Worm (Caenorhabditis elegans) whole organism, L2 larva: Measurements from ENCODE around the gene asp-14.

ENCODE experiments used
- R02D3.7 ChIP-seq: fragments of 150-350 bp; optimal IDR thresholded peaks from 2 replicates; lab custom pipeline; 2014; ENCODE audit warnings: missing biosample characterization, missing genetic modification characterization
- elt-1 ChIP-seq: fragments of 150-350 bp; optimal IDR thresholded peaks from 2 replicates; lab custom pipeline; 2014; ENCODE audit warnings: missing biosample characterization, missing genetic modification characterization
- elt-3 ChIP-seq: sonication (generic microtip); optimal IDR thresholded peaks from 2 replicates; lab custom pipeline; 2017; ENCODE audit warnings: missing biosample characterization, missing genetic modification characterization
- snpc-4 ChIP-seq: fragments of 150-350 bp; optimal IDR thresholded peaks from 2 replicates; lab custom pipeline; 2014; ENCODE audit warnings: missing biosample characterization, missing genetic modification characterization
- unc-39 ChIP-seq: fragments of 150-350 bp; optimal IDR thresholded peaks from 2 replicates; lab custom pipeline; 2014; ENCODE audit warnings: missing biosample characterization, missing genetic modification characterization
- unc-55 ChIP-seq: fragments of 150-350 bp; sonication (generic microtip); optimal IDR thresholded peaks from 3 replicates; lab custom pipeline; 2014; ENCODE audit warnings: missing biosample characterization, missing genetic modification reagents, missing genetic modification characterization

DNA sequence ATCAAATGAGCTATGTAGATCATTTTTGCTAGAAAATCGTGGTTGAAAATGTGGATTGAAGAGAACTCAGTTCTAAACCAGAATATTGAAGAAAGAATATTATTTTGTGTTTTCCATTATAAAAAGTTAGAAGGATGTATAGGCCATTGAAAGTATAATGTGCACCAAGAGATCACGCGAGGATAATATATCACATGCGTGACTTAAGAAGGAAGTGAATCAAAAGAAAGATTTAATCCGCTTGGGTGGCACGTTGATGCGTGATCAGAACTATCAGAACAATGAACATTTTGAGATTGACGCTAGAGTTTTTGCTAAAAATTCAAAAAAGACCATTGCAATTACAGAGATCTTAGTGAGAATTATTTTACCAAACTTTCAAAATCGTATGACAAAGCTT lies 10.7 kb downstream of the asp-14 start:
- TF ChIP-seq elt-3 (tag; lab: Kevin White, UChicago) (no peak), unc-55 (GFP tag; lab: Kevin White, UChicago) (no peak), R02D3.7 (tag; lab: Kevin White, UChicago) (no peak), unc-39 (tag; lab: Kevin White, UChicago) (no peak), elt-1 (tag; lab: Kevin White, UChicago) (no peak), snpc-4 (no peak)
